Worm (Caenorhabditis elegans) whole organism, mixed stage, embryonic: ENCODE data around the gene srbc-57.

Source experiments
- M03D4.4 ChIP-seq: sonication (generic microtip); optimal IDR thresholded peaks from 2 replicates; lab custom pipeline; 2017; ENCODE audit warnings: mild to moderate bottlenecking, missing genetic modification characterization, missing compliant biosample characterization
- bed-3 ChIP-seq: fragments of 200-800 bp; sonication (Bioruptor generic); optimal IDR thresholded peaks from 3 replicates; lab custom pipeline; 2018; ENCODE audit warnings: mild to moderate bottlenecking, missing genetic modification characterization, moderate library complexity, missing compliant biosample characterization
- blmp-1 ChIP-seq: fragments of 150-350 bp; optimal IDR thresholded peaks from 2 replicates; lab custom pipeline; 2014; ENCODE audit warnings: missing biosample characterization, missing genetic modification characterization
- ceh-39 ChIP-seq: fragments of 150-350 bp; optimal IDR thresholded peaks from 2 replicates; lab custom pipeline; 2014; ENCODE audit warnings: missing biosample characterization, missing genetic modification characterization
- ceh-43 ChIP-seq: fragments of 200-800 bp; sonication (Bioruptor generic); optimal IDR thresholded peaks from 2 replicates; lab custom pipeline; 2018; ENCODE audit warnings: mild to moderate bottlenecking, missing genetic modification characterization, moderate library complexity, missing compliant biosample characterization
- ceh-83 ChIP-seq: fragments of 200-800 bp; sonication (Bioruptor generic); optimal IDR thresholded peaks from 2 replicates; lab custom pipeline; 2018; ENCODE audit warnings: mild to moderate bottlenecking, missing genetic modification characterization, missing compliant biosample characterization
- cnd-1 ChIP-seq: fragments of 200-800 bp; sonication (Bioruptor generic); optimal IDR thresholded peaks from 2 replicates; lab custom pipeline; 2018; ENCODE audit warnings: mild to moderate bottlenecking, missing genetic modification characterization, missing compliant biosample characterization
- drap-1 ChIP-seq: fragments of 200-800 bp; sonication (Bioruptor generic); optimal IDR thresholded peaks from 3 replicates; lab custom pipeline; 2018; ENCODE audit warnings: mild to moderate bottlenecking, missing genetic modification characterization, missing compliant biosample characterization
- elt-3 ChIP-seq: fragments of 150-350 bp; optimal IDR thresholded peaks from 2 replicates; lab custom pipeline; 2014; ENCODE audit warnings: missing biosample characterization, missing genetic modification characterization
- flh-1 ChIP-seq: fragments of 200-800 bp; sonication (Bioruptor generic); optimal IDR thresholded peaks from 2 replicates; lab custom pipeline; 2018; ENCODE audit warnings: mild to moderate bottlenecking, missing genetic modification characterization, moderate library complexity, missing compliant biosample characterization
- ham-2 ChIP-seq: fragments of 200-800 bp; sonication (Bioruptor generic); optimal IDR thresholded peaks from 2 replicates; lab custom pipeline; 2018; ENCODE audit warnings: mild to moderate bottlenecking, missing genetic modification characterization, missing compliant biosample characterization
- hlh-1 ChIP-seq: fragments of 150-350 bp; optimal IDR thresholded peaks from 2 replicates; lab custom pipeline; 2014; ENCODE audit warnings: missing biosample characterization, missing genetic modification reagents, missing genetic modification characterization
- lin-13 ChIP-seq: fragments of 150-350 bp; optimal IDR thresholded peaks from 2 replicates; lab custom pipeline; 2014; ENCODE audit warnings: missing biosample characterization, missing genetic modification characterization
- lin-32 ChIP-seq: fragments of 200-800 bp; sonication (Bioruptor generic); optimal IDR thresholded peaks from 2 replicates; lab custom pipeline; 2018; ENCODE audit warnings: mild to moderate bottlenecking, missing genetic modification characterization, missing compliant biosample characterization
- lsy-2 ChIP-seq: fragments of 150-350 bp; optimal IDR thresholded peaks from 2 replicates; lab custom pipeline; 2014; ENCODE audit warnings: missing biosample characterization, missing genetic modification characterization
- mab-5 ChIP-seq: fragments of 150-350 bp; optimal IDR thresholded peaks from 2 replicates; lab custom pipeline; 2014; ENCODE audit warnings: missing biosample characterization, missing genetic modification characterization
- mep-1 ChIP-seq: fragments of 150-350 bp; optimal IDR thresholded peaks from 2 replicates; lab custom pipeline; 2017; ENCODE audit warnings: missing biosample characterization, missing genetic modification reagents, missing genetic modification characterization, inconsistent platforms
- mls-2 ChIP-seq: sonication (generic microtip); optimal IDR thresholded peaks from 2 replicates; lab custom pipeline; 2016; ENCODE audit warnings: mild to moderate bottlenecking, missing genetic modification characterization, moderate library complexity, missing compliant biosample characterization
- nhr-12 ChIP-seq: fragments of 150-350 bp; optimal IDR thresholded peaks from 2 replicates; lab custom pipeline; 2014; ENCODE audit warnings: missing biosample characterization, missing genetic modification characterization
- nhr-2 ChIP-seq: fragments of 150-350 bp; optimal IDR thresholded peaks from 2 replicates; lab custom pipeline; 2014; ENCODE audit warnings: missing biosample characterization, missing genetic modification characterization
- nhr-237 ChIP-seq: fragments of 150-350 bp; optimal IDR thresholded peaks from 2 replicates; lab custom pipeline; 2014; ENCODE audit warnings: missing biosample characterization, missing genetic modification characterization
- nhr-28 ChIP-seq: fragments of 150-350 bp; optimal IDR thresholded peaks from 2 replicates; lab custom pipeline; 2014; ENCODE audit warnings: missing biosample characterization, missing genetic modification characterization
- pha-4 ChIP-seq: fragments of 150-350 bp; optimal IDR thresholded peaks from 2 replicates; lab custom pipeline; 2018; ENCODE audit warnings: missing biosample characterization, missing genetic modification reagents, missing genetic modification characterization
- snpc-4 ChIP-seq: fragments of 150-350 bp; optimal IDR thresholded peaks from 2 replicates; lab custom pipeline; 2014; ENCODE audit warnings: missing biosample characterization, missing genetic modification characterization
- sptf-1 ChIP-seq: sonication (generic microtip); optimal IDR thresholded peaks from 2 replicates; lab custom pipeline; 2017; ENCODE audit warnings: mild to moderate bottlenecking, missing genetic modification characterization, moderate library complexity, missing compliant biosample characterization
- tbx-8 ChIP-seq: fragments of 200-800 bp; sonication (Bioruptor generic); optimal IDR thresholded peaks from 2 replicates; lab custom pipeline; 2018; ENCODE audit warnings: mild to moderate bottlenecking, missing genetic modification characterization, moderate library complexity, missing compliant biosample characterization
- unc-120 ChIP-seq: sonication (generic microtip); optimal IDR thresholded peaks from 2 replicates; lab custom pipeline; 2017; ENCODE audit warnings: missing genetic modification characterization, missing compliant biosample characterization; ENCODE audit not compliant: poor library complexity, severe bottlenecking
- unc-39 ChIP-seq: fragments of 150-350 bp; optimal IDR thresholded peaks from 2 replicates; lab custom pipeline; 2014; ENCODE audit warnings: missing biosample characterization, missing genetic modification characterization
- unc-62 ChIP-seq: fragments of 150-350 bp; optimal IDR thresholded peaks from 2 replicates; lab custom pipeline; 2014; ENCODE audit warnings: missing biosample characterization, missing genetic modification reagents, missing genetic modification characterization
- zip-8 ChIP-seq: fragments of 150-350 bp; optimal IDR thresholded peaks from 2 replicates; lab custom pipeline; 2014; ENCODE audit warnings: missing biosample characterization, missing genetic modification characterization
- ztf-11 ChIP-seq: fragments of 150-350 bp; optimal IDR thresholded peaks from 2 replicates; lab custom pipeline; 2014; ENCODE audit warnings: missing biosample characterization, missing genetic modification characterization

srbc-57 gene

ce11 chrV:462263-462662, 6.1 kb downstream of the srbc-57 start, which contains the start of gene nhr-202:
TSS of gene nhr-202 (plus strand) at chrV:462588.
- no peak for TF ChIP-seq snpc-4 (tag; lab: Kevin White, UChicago)
- TF ChIP-seq unc-62 = no peak
- no peak for TF ChIP-seq cnd-1
- TF ChIP-seq mls-2 (tag; lab: Kevin White, UChicago) = no peak
- no peak for TF ChIP-seq nhr-237
- no peak for TF ChIP-seq pha-4 (tag; lab: Kevin White, UChicago)
- TF ChIP-seq mab-5 (tag; lab: Kevin White, UChicago) = no peak
- TF ChIP-seq ztf-11 (tag; lab: Kevin White, UChicago) = no peak
- TF ChIP-seq tbx-8 (GFP tag; lab: Kevin White, UChicago) = no peak
- TF ChIP-seq hlh-1 (tag; lab: Kevin White, UChicago) = no peak
- TF ChIP-seq ceh-83 (GFP tag; lab: Kevin White, UChicago) = no peak
- no peak for TF ChIP-seq ham-2 (GFP tag; lab: Kevin White, UChicago)
- no peak for TF ChIP-seq M03D4.4 (tag; lab: Kevin White, UChicago)
- no peak for TF ChIP-seq sptf-1 (tag; lab: Kevin White, UChicago)
- no peak for TF ChIP-seq nhr-12 (tag; lab: Kevin White, UChicago)
- no peak for TF ChIP-seq ceh-43 (GFP tag; lab: Kevin White, UChicago)
- TF ChIP-seq drap-1 = no peak
- no peak for TF ChIP-seq nhr-2 (tag; lab: Kevin White, UChicago)
- no peak for TF ChIP-seq nhr-28 (tag; lab: Kevin White, UChicago)

ce11 chrV:459464-459863, 8.9 kb downstream of the srbc-57 start, which contains the start of gene nhr-203:
TSS of gene nhr-203 (plus strand) at chrV:459795.
- TF ChIP-seq sptf-1 (tag; lab: Kevin White, UChicago) (no peak), unc-120 (no peak), lin-13 (tag; lab: Kevin White, UChicago) (no peak), blmp-1 (tag; lab: Kevin White, UChicago) (no peak), mls-2 (tag; lab: Kevin White, UChicago) (no peak), M03D4.4 (tag; lab: Kevin White, UChicago) (no peak), nhr-28 (tag; lab: Kevin White, UChicago) (no peak), cnd-1 (no peak), mep-1 (tag; lab: Kevin White, UChicago) (no peak), nhr-237 (no peak), ceh-83 (GFP tag; lab: Kevin White, UChicago) (no peak), lin-32 (GFP tag; lab: Kevin White, UChicago) (no peak), mab-5 (tag; lab: Kevin White, UChicago) (no peak), ham-2 (GFP tag; lab: Kevin White, UChicago) (no peak), zip-8 (tag; lab: Kevin White, UChicago) (no peak), unc-39 (tag; lab: Kevin White, UChicago) (no peak), unc-62 (no peak), ceh-43 (GFP tag; lab: Kevin White, UChicago) (no peak), ceh-39 (no peak)
- TF ChIP-seq, all 35 proteins: peak for 0

ce11 chrV:457839-458238, 10.5 kb downstream of the srbc-57 start:
- no peak for TF ChIP-seq flh-1
- no peak for TF ChIP-seq ham-2 (GFP tag; lab: Kevin White, UChicago)
- TF ChIP-seq M03D4.4 (tag; lab: Kevin White, UChicago) = no peak
- no peak for TF ChIP-seq nhr-12 (tag; lab: Kevin White, UChicago)
- TF ChIP-seq bed-3 = no peak
- TF ChIP-seq unc-39 (tag; lab: Kevin White, UChicago) = no peak
- TF ChIP-seq tbx-8 (GFP tag; lab: Kevin White, UChicago) = no peak
- no peak for TF ChIP-seq ceh-39
- no peak for TF ChIP-seq mab-5 (tag; lab: Kevin White, UChicago)

- no peak for TF ChIP-seq nhr-12 (tag; lab: Kevin White, UChicago)
These were observed 14.8 kb downstream of the srbc-57 start, which contains the start of gene nhr-98 for ce11 chrV:453569-453968. TSS of gene nhr-98 (plus strand) at chrV:453869.

ce11 chrV:450757-451501, 17.4 kb downstream of the srbc-57 start, which contains the start of gene nhr-123:
TSS of gene nhr-123 (plus strand) at chrV:451451.
- TF ChIP-seq unc-120 (no peak), zip-8 (tag; lab: Kevin White, UChicago) (no peak), drap-1 (no peak), tbx-8 (GFP tag; lab: Kevin White, UChicago) (no peak), elt-3 (tag; lab: Kevin White, UChicago) (no peak), mls-2 (tag; lab: Kevin White, UChicago) (no peak), ham-2 (GFP tag; lab: Kevin White, UChicago) (no peak), lsy-2 (tag; lab: Kevin White, UChicago) (no peak), lin-32 (GFP tag; lab: Kevin White, UChicago) (no peak)
